Fruit fly (Drosophila melanogaster): ENCODE results near the gene CG10254.

CG10254 gene

dm6 chr3R:23726740-23727139 is 32.0 kb upstream of the CG10254 start (continued):
- TF ChIP-seq OdsH (GFP tag; optimal IDR thresholded peaks at IDR 0.05) = peak; percentile 76
- peak; percentile 63 for TF ChIP-seq acj6 (GFP tag; optimal IDR thresholded peaks at IDR 0.05)
- peak; percentile 84 for TF ChIP-seq CG32006 (GFP tag; optimal IDR thresholded peaks at IDR 0.05)
- peak; percentile 8 for TF ChIP-seq dac (GFP tag; optimal IDR thresholded peaks at IDR 0.05)
- peak; percentile 61 for TF ChIP-seq CG34406 (GFP tag; optimal IDR thresholded peaks at IDR 0.05)
- peak; percentile 54 for TF ChIP-seq fkh (GFP tag; optimal IDR thresholded peaks at IDR 0.05)
- peak; percentile 66 for TF ChIP-seq Sox14 (GFP tag; optimal IDR thresholded peaks at IDR 0.05)
- peak; percentile 65 for TF ChIP-seq Hr39 (GFP tag; optimal IDR thresholded peaks at IDR 0.05)
- peak; percentile 93 for TF ChIP-seq Eip78C (GFP tag)
- TF ChIP-seq CG11902 (GFP tag; optimal IDR thresholded peaks at IDR 0.05) = peak; percentile 33
- TF ChIP-seq ss (GFP tag; optimal IDR thresholded peaks at IDR 0.05) = peak in 1 of 2 experiments; percentile 49
- peak; percentile 16 for TF ChIP-seq CG1621 (tag; optimal IDR thresholded peaks at IDR 0.05)
- peak in 1 of 2 experiments; percentile 70 for TF ChIP-seq salr (GFP tag; optimal IDR thresholded peaks at IDR 0.05)
- peak; percentile 74 for TF ChIP-seq pdm3 (GFP tag; optimal IDR thresholded peaks at IDR 0.05)
- TF ChIP-seq fd59A (GFP tag; optimal IDR thresholded peaks at IDR 0.05) = peak; percentile 20
- TF ChIP-seq lz (GFP tag; optimal IDR thresholded peaks at IDR 0.05) = peak; percentile 59

dm6 chr3R:23725711-23726349 is 31.0 kb upstream of the CG10254 start:
- TF ChIP-seq CG1621 (tag; optimal IDR thresholded peaks at IDR 0.05) = no peak
- TF ChIP-seq CG32006 (GFP tag; optimal IDR thresholded peaks at IDR 0.05) = no peak
- peak; percentile 42 for TF ChIP-seq Eip78C (GFP tag)
- TF ChIP-seq svp (GFP tag) = peak; percentile 74
- TF ChIP-seq Hr4 (GFP tag; optimal IDR thresholded peaks at IDR 0.05) = no peak
- TF ChIP-seq esn (GFP tag; optimal IDR thresholded peaks at IDR 0.05) = no peak
- peak; percentile 44 for TF ChIP-seq vri (GFP tag; optimal IDR thresholded peaks at IDR 0.05)
- no peak for TF ChIP-seq fd85E (GFP tag; optimal IDR thresholded peaks at IDR 0.05)
- TF ChIP-seq fkh (GFP tag; optimal IDR thresholded peaks at IDR 0.05) = peak; percentile 92
- no peak for TF ChIP-seq OdsH (GFP tag; optimal IDR thresholded peaks at IDR 0.05)
- TF ChIP-seq Ets21C (GFP tag; optimal IDR thresholded peaks at IDR 0.05) = no peak

dm6 chr3R:23724843-23725506 is 30.2 kb upstream of the CG10254 start:
- no peak for TF ChIP-seq acj6 (GFP tag; optimal IDR thresholded peaks at IDR 0.05)
- no peak for TF ChIP-seq CG7368 (GFP tag; optimal IDR thresholded peaks at IDR 0.05)
- no peak for TF ChIP-seq CG6276 (GFP tag; optimal IDR thresholded peaks at IDR 0.05)
- TF ChIP-seq CG16779 (tag; optimal IDR thresholded peaks at IDR 0.05) = no peak
- peak; percentile 83 for TF ChIP-seq svp (GFP tag)
- TF ChIP-seq CG10631 (GFP tag; optimal IDR thresholded peaks at IDR 0.05) = no peak
- TF ChIP-seq fkh (GFP tag; optimal IDR thresholded peaks at IDR 0.05) = peak; percentile 34
- no peak for TF ChIP-seq CG8632 (GFP tag; optimal IDR thresholded peaks at IDR 0.05)
- TF ChIP-seq spab (GFP tag; optimal IDR thresholded peaks at IDR 0.05) = no peak
- TF ChIP-seq CG4318 (GFP tag; optimal IDR thresholded peaks at IDR 0.05) = no peak
- TF ChIP-seq CG1621 (tag; optimal IDR thresholded peaks at IDR 0.05) = no peak
- TF ChIP-seq CG6854 (GFP tag; optimal IDR thresholded peaks at IDR 0.05) = no peak
- no peak for TF ChIP-seq achi (GFP tag; optimal IDR thresholded peaks at IDR 0.05)
- TF ChIP-seq vri (GFP tag; optimal IDR thresholded peaks at IDR 0.05) = peak; percentile 72
- TF ChIP-seq fd85E (GFP tag; optimal IDR thresholded peaks at IDR 0.05) = no peak
- no peak for TF ChIP-seq CG10669 (GFP tag; optimal IDR thresholded peaks at IDR 0.05)
- TF ChIP-seq ss (GFP tag; optimal IDR thresholded peaks at IDR 0.05) = no peak
- no peak for TF ChIP-seq CG31627 (GFP tag; optimal IDR thresholded peaks at IDR 0.05)
- TF ChIP-seq Blimp-1 (GFP tag; optimal IDR thresholded peaks at IDR 0.05) = no peak
- TF ChIP-seq Sox102F (GFP tag; optimal IDR thresholded peaks at IDR 0.05) = no peak
- TF ChIP-seq pdm3 (GFP tag; optimal IDR thresholded peaks at IDR 0.05) = no peak
- TF ChIP-seq topi (GFP tag; optimal IDR thresholded peaks at IDR 0.05) = no peak
- TF ChIP-seq cyc (GFP tag; optimal IDR thresholded peaks at IDR 0.05) = no peak
- no peak for TF ChIP-seq CG6808 (GFP tag; optimal IDR thresholded peaks at IDR 0.05)
- no peak for TF ChIP-seq CG34406 (GFP tag; optimal IDR thresholded peaks at IDR 0.05)
- peak; percentile 75 for TF ChIP-seq Eip93F (GFP tag; optimal IDR thresholded peaks at IDR 0.05)
- peak; percentile 1 for TF ChIP-seq Eip78C (GFP tag)
- no peak for TF ChIP-seq CG8319 (GFP tag; optimal IDR thresholded peaks at IDR 0.05)
- TF ChIP-seq salr (GFP tag; optimal IDR thresholded peaks at IDR 0.05) = no peak
- no peak for TF ChIP-seq Hr4 (GFP tag; optimal IDR thresholded peaks at IDR 0.05)
- no peak for TF ChIP-seq Sox14 (GFP tag; optimal IDR thresholded peaks at IDR 0.05)
- TF ChIP-seq CG3032 (tag; optimal IDR thresholded peaks at IDR 0.05) = no peak

All from whole organism, prepupa.